Worm (Caenorhabditis elegans): ENCODE data around the gene T07F10.3.

DNA sequence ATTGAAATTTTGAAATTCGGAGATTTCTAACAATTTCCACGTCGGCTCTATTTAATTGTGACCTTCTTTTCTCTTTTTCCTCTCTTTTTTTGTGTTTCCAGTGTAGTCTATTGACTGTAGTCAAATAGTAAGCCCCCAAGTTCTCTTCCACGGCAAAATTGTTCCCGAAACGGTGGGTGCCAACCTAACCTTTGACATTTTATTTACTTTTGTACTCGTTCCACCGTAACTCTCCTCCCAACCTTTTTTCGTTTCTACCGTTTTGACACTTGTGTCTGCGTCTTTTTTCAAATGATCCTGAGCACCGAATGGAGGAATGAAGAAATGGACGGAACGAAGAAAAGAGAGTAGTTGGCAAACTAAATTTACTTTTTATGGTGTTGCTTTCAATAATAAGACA is 895 bp upstream of the T07F10.3 start:
- TF ChIP-seq flt-1 (GFP tag; IDR thresholded peaks at IDR 0.05) (no peak), ama-1 (optimal IDR thresholded peaks at IDR 0.05) (no peak), ceh-13 (GFP tag; optimal IDR thresholded peaks at IDR 0.05) (no peak), B0310.2 (tag; optimal IDR thresholded peaks at IDR 0.05) (no peak), pes-1 (GFP tag; IDR thresholded peaks at IDR 0.05) (no peak), F13C5.2 (tag; optimal IDR thresholded peaks at IDR 0.05) (no peak), tbx-37 (GFP tag; conservative IDR thresholded peaks at IDR 0.05) (no peak), aly-1 (tag; optimal IDR thresholded peaks at IDR 0.05) (no peak), hmbx-1 (tag; optimal IDR thresholded peaks at IDR 0.05) (no peak)
